Worm (Caenorhabditis elegans) whole organism, mixed stage, embryonic: ENCODE measurements around the gene str-250.

Source experiments
- blmp-1 ChIP-seq: fragments of 150-350 bp; optimal IDR thresholded peaks from 2 replicates; lab custom pipeline; 2014; ENCODE audit warnings: missing biosample characterization, missing genetic modification characterization
- lin-13 ChIP-seq: fragments of 150-350 bp; optimal IDR thresholded peaks from 2 replicates; lab custom pipeline; 2014; ENCODE audit warnings: missing biosample characterization, missing genetic modification characterization
- nhr-237 ChIP-seq: fragments of 150-350 bp; optimal IDR thresholded peaks from 2 replicates; lab custom pipeline; 2014; ENCODE audit warnings: missing biosample characterization, missing genetic modification characterization
- pha-4 ChIP-seq: fragments of 150-350 bp; optimal IDR thresholded peaks from 2 replicates; lab custom pipeline; 2018; ENCODE audit warnings: missing biosample characterization, missing genetic modification reagents, missing genetic modification characterization

DNA sequence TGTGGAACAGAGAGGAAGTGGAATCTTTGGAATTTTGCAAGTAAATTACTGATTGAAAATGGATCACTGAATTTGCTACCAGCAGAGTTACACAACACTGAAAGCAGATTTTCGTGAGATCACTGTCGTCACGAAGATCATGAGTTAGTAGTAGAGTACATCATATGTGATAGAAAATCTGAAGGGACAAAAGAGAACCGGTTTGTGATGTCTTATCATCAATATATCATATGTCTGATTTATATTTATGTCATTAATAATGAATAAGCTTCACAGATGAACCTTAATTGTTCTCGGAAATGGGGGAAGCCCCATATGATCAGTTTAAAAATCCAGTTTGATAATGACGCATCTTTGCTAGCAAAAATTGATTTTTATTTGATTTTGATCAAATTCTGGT lies 17.6 kb downstream of the str-250 start:
- no peak for TF ChIP-seq blmp-1 (tag; lab: Kevin White, UChicago)
- TF ChIP-seq lin-13 (tag; lab: Kevin White, UChicago), result no peak
- TF ChIP-seq nhr-237 (tag; lab: Kevin White, UChicago), result no peak
- TF ChIP-seq pha-4 (tag; lab: Kevin White, UChicago), result no peak
